Fruit fly (Drosophila melanogaster): Measurements from ENCODE around the gene tank.

dm6 chr2L:4813023-4813339, 24.8 kb downstream of the tank start:
- TF ChIP-seq CG8478 (optimal IDR thresholded peaks at IDR 0.05) = no peak
- TF ChIP-seq psq (optimal IDR thresholded peaks at IDR 0.05) = no peak
